Worm (Caenorhabditis elegans) whole organism, mixed stage, embryonic: Measurements from ENCODE around the gene ccf-1.
"Not testable (repeated sequence)": the region's sequence is repeated elsewhere in the genome, so short reads cannot be mapped to it uniquely, and the experiment has no call there.

Source experiments
- M03D4.4 ChIP-seq: sonication (generic microtip); optimal IDR thresholded peaks from 2 replicates; lab custom pipeline; 2017; ENCODE audit warnings: mild to moderate bottlenecking, missing genetic modification characterization, missing compliant biosample characterization
- bed-3 ChIP-seq: fragments of 200-800 bp; sonication (Bioruptor generic); optimal IDR thresholded peaks from 3 replicates; lab custom pipeline; 2018; ENCODE audit warnings: mild to moderate bottlenecking, missing genetic modification characterization, moderate library complexity, missing compliant biosample characterization
- blmp-1 ChIP-seq: fragments of 150-350 bp; optimal IDR thresholded peaks from 2 replicates; lab custom pipeline; 2014; ENCODE audit warnings: missing biosample characterization, missing genetic modification characterization
- ceh-43 ChIP-seq: fragments of 200-800 bp; sonication (Bioruptor generic); optimal IDR thresholded peaks from 2 replicates; lab custom pipeline; 2018; ENCODE audit warnings: mild to moderate bottlenecking, missing genetic modification characterization, moderate library complexity, missing compliant biosample characterization
- ceh-83 ChIP-seq: fragments of 200-800 bp; sonication (Bioruptor generic); optimal IDR thresholded peaks from 2 replicates; lab custom pipeline; 2018; ENCODE audit warnings: mild to moderate bottlenecking, missing genetic modification characterization, missing compliant biosample characterization
- ces-1 ChIP-seq: fragments of 150-350 bp; optimal IDR thresholded peaks from 2 replicates; lab custom pipeline; 2014; ENCODE audit warnings: missing biosample characterization, missing genetic modification reagents, missing genetic modification characterization
- drap-1 ChIP-seq: fragments of 200-800 bp; sonication (Bioruptor generic); optimal IDR thresholded peaks from 3 replicates; lab custom pipeline; 2018; ENCODE audit warnings: mild to moderate bottlenecking, missing genetic modification characterization, missing compliant biosample characterization
- elt-1 ChIP-seq: sonication (generic microtip); optimal IDR thresholded peaks from 2 replicates; lab custom pipeline; 2017; ENCODE audit warnings: missing genetic modification characterization, mild to moderate bottlenecking, missing compliant biosample characterization, antibody characterized with exemption, moderate library complexity, borderline replicate concordance; ENCODE audit not compliant: insufficient read depth
- elt-3 ChIP-seq: fragments of 150-350 bp; optimal IDR thresholded peaks from 2 replicates; lab custom pipeline; 2014; ENCODE audit warnings: missing biosample characterization, missing genetic modification characterization
- flh-1 ChIP-seq: fragments of 200-800 bp; sonication (Bioruptor generic); optimal IDR thresholded peaks from 2 replicates; lab custom pipeline; 2018; ENCODE audit warnings: mild to moderate bottlenecking, missing genetic modification characterization, moderate library complexity, missing compliant biosample characterization
- ham-2 ChIP-seq: fragments of 200-800 bp; sonication (Bioruptor generic); optimal IDR thresholded peaks from 2 replicates; lab custom pipeline; 2018; ENCODE audit warnings: mild to moderate bottlenecking, missing genetic modification characterization, missing compliant biosample characterization
- hlh-1 ChIP-seq: fragments of 150-350 bp; optimal IDR thresholded peaks from 2 replicates; lab custom pipeline; 2014; ENCODE audit warnings: missing biosample characterization, missing genetic modification reagents, missing genetic modification characterization
- lin-13 ChIP-seq: fragments of 150-350 bp; optimal IDR thresholded peaks from 2 replicates; lab custom pipeline; 2014; ENCODE audit warnings: missing biosample characterization, missing genetic modification characterization
- lin-32 ChIP-seq: fragments of 200-800 bp; sonication (Bioruptor generic); optimal IDR thresholded peaks from 2 replicates; lab custom pipeline; 2018; ENCODE audit warnings: mild to moderate bottlenecking, missing genetic modification characterization, missing compliant biosample characterization
- mab-5 ChIP-seq: fragments of 150-350 bp; optimal IDR thresholded peaks from 2 replicates; lab custom pipeline; 2014; ENCODE audit warnings: missing biosample characterization, missing genetic modification characterization
- mep-1 ChIP-seq: fragments of 150-350 bp; optimal IDR thresholded peaks from 2 replicates; lab custom pipeline; 2017; ENCODE audit warnings: missing biosample characterization, missing genetic modification reagents, missing genetic modification characterization, inconsistent platforms
- mls-2 ChIP-seq: sonication (generic microtip); optimal IDR thresholded peaks from 2 replicates; lab custom pipeline; 2016; ENCODE audit warnings: mild to moderate bottlenecking, missing genetic modification characterization, moderate library complexity, missing compliant biosample characterization
- nhr-2 ChIP-seq: fragments of 150-350 bp; optimal IDR thresholded peaks from 2 replicates; lab custom pipeline; 2014; ENCODE audit warnings: missing biosample characterization, missing genetic modification characterization
- nhr-237 ChIP-seq: fragments of 150-350 bp; optimal IDR thresholded peaks from 2 replicates; lab custom pipeline; 2014; ENCODE audit warnings: missing biosample characterization, missing genetic modification characterization
- nhr-28 ChIP-seq: fragments of 150-350 bp; optimal IDR thresholded peaks from 2 replicates; lab custom pipeline; 2014; ENCODE audit warnings: missing biosample characterization, missing genetic modification characterization
- nhr-76 ChIP-seq: sonication (generic microtip); optimal IDR thresholded peaks from 2 replicates; lab custom pipeline; 2017; ENCODE audit warnings: missing biosample characterization, missing genetic modification characterization
- pha-4 ChIP-seq: fragments of 150-350 bp; optimal IDR thresholded peaks from 2 replicates; lab custom pipeline; 2018; ENCODE audit warnings: missing biosample characterization, missing genetic modification reagents, missing genetic modification characterization
- sem-2 ChIP-seq: fragments of 200-800 bp; sonication (Bioruptor generic); optimal IDR thresholded peaks from 2 replicates; lab custom pipeline; 2018; ENCODE audit warnings: mild to moderate bottlenecking, missing genetic modification characterization, missing compliant biosample characterization
- snpc-4 ChIP-seq: fragments of 150-350 bp; optimal IDR thresholded peaks from 2 replicates; lab custom pipeline; 2014; ENCODE audit warnings: missing biosample characterization, missing genetic modification characterization
- sptf-1 ChIP-seq: sonication (generic microtip); optimal IDR thresholded peaks from 2 replicates; lab custom pipeline; 2017; ENCODE audit warnings: mild to moderate bottlenecking, missing genetic modification characterization, moderate library complexity, missing compliant biosample characterization
- unc-120 ChIP-seq: sonication (generic microtip); optimal IDR thresholded peaks from 2 replicates; lab custom pipeline; 2017; ENCODE audit warnings: missing genetic modification characterization, missing compliant biosample characterization; ENCODE audit not compliant: poor library complexity, severe bottlenecking
- unc-62 ChIP-seq: fragments of 150-350 bp; optimal IDR thresholded peaks from 2 replicates; lab custom pipeline; 2014; ENCODE audit warnings: missing biosample characterization, missing genetic modification reagents, missing genetic modification characterization
- zip-8 ChIP-seq: fragments of 150-350 bp; optimal IDR thresholded peaks from 2 replicates; lab custom pipeline; 2014; ENCODE audit warnings: missing biosample characterization, missing genetic modification characterization

Gene ccf-1

ce11 chrIII:11895504-11895903 lies 24.5 kb downstream of the ccf-1 start:
- TF ChIP-seq blmp-1 (no peak), mep-1 (tag; lab: Kevin White, UChicago) (no peak), elt-3 (tag; lab: Kevin White, UChicago) (no peak), mab-5 (no peak), ceh-83 (no peak), flh-1 (GFP tag; lab: Kevin White, UChicago) (no peak), bed-3 (no peak), ceh-43 (GFP tag; lab: Kevin White, UChicago) (no peak)

- TF ChIP-seq nhr-76 (tag; lab: Kevin White, UChicago): no peak
Measured at ce11 chrIII:11892939-11893338, 27.1 kb downstream of the ccf-1 start, which contains the start of gene Y56A3A.41. Gene Y56A3A.41 (minus strand): TSS chrIII:11893039.

- TF ChIP-seq sptf-1 (tag; lab: Kevin White, UChicago): no peak
- TF ChIP-seq elt-1 (tag; lab: Kevin White, UChicago): no peak
- TF ChIP-seq ceh-43 (GFP tag; lab: Kevin White, UChicago): no peak
- no peak for TF ChIP-seq lin-13 (tag; lab: Kevin White, UChicago)
- no peak for TF ChIP-seq M03D4.4 (tag; lab: Kevin White, UChicago)
- no peak for TF ChIP-seq snpc-4 (tag; lab: Kevin White, UChicago)
- TF ChIP-seq ces-1 (GFP tag; lab: Kevin White, UChicago): no peak
- TF ChIP-seq sem-2 (GFP tag; lab: Kevin White, UChicago): no peak
- no peak for TF ChIP-seq drap-1
- no peak for TF ChIP-seq hlh-1
- TF ChIP-seq, all 35 proteins: peak for 0
Measured at ce11 chrIII:11891335-11891734, 28.7 kb downstream of the ccf-1 start, which contains the start of gene faah-5. Gene faah-5 (minus strand): TSS chrIII:11891435.

DNA sequence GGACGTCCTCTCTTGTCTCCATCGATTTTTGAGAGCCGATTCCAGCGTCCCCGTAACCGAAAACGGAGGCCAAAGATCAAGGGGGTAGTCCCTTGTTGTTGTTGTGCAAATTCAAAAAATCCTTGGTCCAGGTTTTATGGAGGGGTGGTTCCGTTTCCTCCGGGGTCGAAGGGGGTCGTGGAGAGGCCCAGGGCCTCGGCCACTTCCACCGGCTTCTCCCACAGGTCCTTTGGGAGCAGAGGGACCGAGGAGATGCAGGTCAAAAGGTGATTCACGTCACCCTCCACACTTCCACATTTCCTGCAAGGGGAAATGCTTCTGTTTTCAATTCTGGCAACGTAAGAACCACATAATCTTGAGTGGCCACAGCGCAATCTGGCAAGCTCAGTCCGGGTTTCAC lies 36.3 kb downstream of the ccf-1 start, which contains the start of gene fbxb-22:
Gene fbxb-22, minus strand, starts transcription at position 61 of the 400 bp plus-strand sequence.
- not testable (repeated sequence) for TF ChIP-seq nhr-237 (tag; lab: Kevin White, UChicago); drap-1; pha-4
- TF ChIP-seq, all 35 proteins: peak for 0; not testable (repeated sequence) for 35

DNA sequence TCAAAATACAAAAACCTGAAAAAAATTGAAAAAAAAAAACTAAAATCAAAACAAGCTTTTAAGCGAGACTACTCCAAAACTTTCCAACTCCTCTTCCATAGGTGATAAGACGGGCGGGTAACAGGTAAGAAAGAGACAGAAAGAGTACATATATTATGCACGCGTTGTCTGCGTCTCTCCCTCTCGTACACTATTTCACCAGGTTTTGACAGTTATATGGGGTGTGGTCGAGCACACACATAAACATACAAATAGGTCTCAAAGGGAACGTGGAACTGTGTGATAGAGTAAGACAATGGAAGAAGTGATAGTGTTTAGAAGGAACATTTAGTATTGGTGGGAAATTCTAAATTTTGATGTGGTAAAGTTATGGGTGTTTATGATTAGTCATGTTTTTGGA lies 38.5 kb downstream of the ccf-1 start:
- TF ChIP-seq unc-62 (GFP tag; lab: Kevin White, UChicago) (no peak), bed-3 (no peak), nhr-28 (tag; lab: Kevin White, UChicago) (no peak), sptf-1 (tag; lab: Kevin White, UChicago) (no peak), nhr-2 (tag; lab: Kevin White, UChicago) (no peak), ces-1 (GFP tag; lab: Kevin White, UChicago) (no peak), unc-120 (tag; lab: Kevin White, UChicago) (no peak)

DNA sequence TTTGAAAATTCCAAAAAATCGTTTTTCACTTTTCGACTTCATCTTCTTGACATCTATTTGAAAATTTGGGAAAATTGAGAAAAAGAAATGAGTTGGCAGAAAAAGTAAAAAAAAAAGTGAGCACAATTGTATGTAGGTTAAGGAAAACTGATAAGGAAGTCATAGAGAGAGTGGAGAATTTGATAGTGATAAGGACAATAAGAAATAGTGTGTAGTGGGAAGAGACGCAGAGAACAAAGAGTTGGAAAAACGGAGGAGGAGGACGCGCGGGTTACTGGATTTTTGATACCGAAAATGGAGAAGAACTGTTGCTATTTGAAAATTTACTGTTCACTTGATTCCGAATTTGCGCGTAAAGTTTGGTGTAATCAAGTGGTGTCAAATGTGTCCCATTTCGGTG lies 41.3 kb downstream of the ccf-1 start, which contains the start of gene Y56A3A.6:
Gene Y56A3A.6, minus strand, starts transcription at position 53 of the 400 bp plus-strand sequence.
- no peak for TF ChIP-seq pha-4
- TF ChIP-seq bed-3: no peak
- TF ChIP-seq lin-32 (GFP tag; lab: Kevin White, UChicago): no peak

ce11 chrIII:11876130-11876529 lies 43.9 kb downstream of the ccf-1 start:
- TF ChIP-seq unc-62 (GFP tag; lab: Kevin White, UChicago) (no peak), sptf-1 (tag; lab: Kevin White, UChicago) (peak; percentile 42), snpc-4 (tag; lab: Kevin White, UChicago) (no peak), zip-8 (tag; lab: Kevin White, UChicago) (no peak)

DNA sequence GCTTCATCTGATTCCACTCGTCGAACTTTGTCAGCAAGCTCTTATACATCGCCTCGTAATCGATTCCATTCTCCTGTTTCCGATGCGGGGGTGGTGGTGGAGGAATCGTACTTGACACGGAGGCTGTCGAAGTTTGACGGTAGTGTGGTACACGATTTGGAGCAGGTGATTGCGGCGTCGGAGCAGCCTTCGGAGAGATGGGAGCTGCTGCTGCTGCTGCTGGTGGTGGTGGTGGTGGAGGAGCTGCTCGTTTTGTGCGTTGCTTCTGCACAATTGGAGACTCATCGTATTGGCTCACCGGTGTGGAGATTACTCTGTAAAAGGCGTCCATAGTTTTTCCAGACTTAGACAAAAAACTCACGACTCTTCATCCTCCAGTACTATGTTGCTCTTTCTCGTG lies 45.8 kb downstream of the ccf-1 start:
- TF ChIP-seq unc-120 (tag; lab: Kevin White, UChicago): no peak
- no peak for TF ChIP-seq mep-1 (tag; lab: Kevin White, UChicago)
- TF ChIP-seq ham-2: no peak
- TF ChIP-seq mls-2 (tag; lab: Kevin White, UChicago): no peak
- TF ChIP-seq lin-32 (GFP tag; lab: Kevin White, UChicago): no peak
- TF ChIP-seq, all 35 proteins: peak for 0
